Fruit fly (Drosophila melanogaster) whole organism, embryonic: ENCODE results near the gene Cht5.

ENCODE experiments used
- Antp ChIP-seq: fragments of 200-800 bp; sonication (Bioruptor generic); optimal IDR thresholded peaks from 3 replicates; lab custom pipeline; 2016; ENCODE audit warnings: missing biosample characterization, missing genetic modification characterization
- Atf3 ChIP-seq: fragments of 200-800 bp; sonication (Bioruptor generic); optimal IDR thresholded peaks from 3 replicates; lab custom pipeline; 2016; ENCODE audit warnings: missing biosample characterization, missing genetic modification characterization
- Awh ChIP-seq: fragments of 200-800 bp; sonication (Bioruptor generic); IDR thresholded peaks from 2 replicates; pipeline ENCODE4, ENCODE4 v1.3.6; 2022; ENCODE audit warnings: missing biosample characterization, missing genetic modification characterization
- B-H2 ChIP-seq: fragments of 200-800 bp; sonication (Bioruptor generic); optimal IDR thresholded peaks from 2 replicates; lab custom pipeline; 2018; ENCODE audit warnings: missing biosample characterization, mild to moderate bottlenecking, missing genetic modification characterization
- BEAF-32 ChIP-seq: fragments of 200-800 bp; sonication (Bioruptor generic); optimal IDR thresholded peaks from 3 replicates; lab custom pipeline; 2017; ENCODE audit warnings: missing biosample characterization, missing genetic modification characterization, mild to moderate bottlenecking, moderate library complexity, missing genetic modification reagents
- CG10321 ChIP-seq: fragments of 200-800 bp; sonication (Bioruptor generic); IDR thresholded peaks from 2 replicates; pipeline ENCODE4 v1.3.6; 2022; ENCODE audit warnings: missing biosample characterization, missing genetic modification characterization
- CG11696 ChIP-seq: fragments of 200-800 bp; sonication (Bioruptor generic); IDR thresholded peaks from 2 replicates; pipeline ENCODE4 v1.3.6; 2022; ENCODE audit warnings: missing biosample characterization, missing genetic modification characterization
- CG12942 ChIP-seq: fragments of 200-800 bp; sonication (Bioruptor generic); optimal IDR thresholded peaks from 3 replicates; lab custom pipeline; 2016; ENCODE audit warnings: missing biosample characterization, missing genetic modification characterization
- CG13424 ChIP-seq: fragments of 200-800 bp; sonication (Bioruptor generic); optimal IDR thresholded peaks from 2 replicates; lab custom pipeline; 2019; ENCODE audit warnings: missing biosample characterization, mild to moderate bottlenecking, missing genetic modification characterization, moderate library complexity
- CG14014 ChIP-seq: fragments of 200-800 bp; sonication (Bioruptor generic); IDR thresholded peaks from 2 replicates; pipeline ENCODE4 v1.3.6; 2022; ENCODE audit warnings: missing biosample characterization, missing genetic modification characterization
- CG18764 ChIP-seq: fragments of 200-800 bp; sonication (Bioruptor generic); optimal IDR thresholded peaks from 3 replicates; lab custom pipeline; 2016; ENCODE audit warnings: missing biosample characterization, missing genetic modification characterization
- CG3065 ChIP-seq: fragments of 200-800 bp; sonication (Bioruptor generic); optimal IDR thresholded peaks from 2 replicates; lab custom pipeline; 2016; ENCODE audit warnings: missing biosample characterization, missing genetic modification characterization
- CG33557 ChIP-seq: fragments of 200-800 bp; sonication (Bioruptor generic); optimal IDR thresholded peaks from 2 replicates; lab custom pipeline; 2019; ENCODE audit warnings: missing biosample characterization, mild to moderate bottlenecking, missing genetic modification characterization, moderate library complexity
- CG3407 ChIP-seq: fragments of 200-800 bp; sonication (Bioruptor generic); optimal IDR thresholded peaks from 2 replicates; lab custom pipeline; 2018; ENCODE audit warnings: missing biosample characterization, mild to moderate bottlenecking, missing genetic modification characterization
- CG34422 ChIP-seq: fragments of 200-800 bp; sonication (Bioruptor generic); IDR thresholded peaks from 3 replicates; pipeline ENCODE4 v1.3.6; 2022; ENCODE audit warnings: missing biosample characterization, missing genetic modification characterization
- CG3838 ChIP-seq: fragments of 200-800 bp; sonication (Bioruptor generic); optimal IDR thresholded peaks from 3 replicates; lab custom pipeline; 2016; ENCODE audit warnings: missing biosample characterization, missing genetic modification characterization
- CG42726 ChIP-seq: fragments of 200-800 bp; sonication (Bioruptor generic); IDR thresholded peaks from 2 replicates; pipeline ENCODE4 v1.3.6; 2022; ENCODE audit warnings: missing biosample characterization, missing genetic modification characterization; ENCODE audit not compliant: partially characterized antibody
- CG5180 ChIP-seq: fragments of 200-800 bp; sonication (Bioruptor generic); optimal IDR thresholded peaks from 3 replicates; lab custom pipeline; 2017; ENCODE audit warnings: missing biosample characterization, missing genetic modification characterization, mild to moderate bottlenecking, moderate library complexity, missing genetic modification reagents
- CG6791 ChIP-seq: fragments of 200-800 bp; sonication (Bioruptor generic); IDR thresholded peaks from 3 replicates; pipeline ENCODE4 v1.3.6; 2022; ENCODE audit warnings: missing biosample characterization, missing genetic modification characterization; ENCODE audit not compliant: partially characterized antibody
- CG7745 ChIP-seq: fragments of 200-800 bp; sonication (Bioruptor generic); optimal IDR thresholded peaks from 2 replicates; lab custom pipeline; 2018; ENCODE audit warnings: missing biosample characterization, mild to moderate bottlenecking, missing genetic modification characterization, moderate library complexity
- CG7786 ChIP-seq: fragments of 200-800 bp; sonication (Bioruptor generic); optimal IDR thresholded peaks from 2 replicates; lab custom pipeline; 2016; ENCODE audit warnings: missing biosample characterization, missing genetic modification characterization
- CG7928 ChIP-seq: fragments of 200-800 bp; sonication (Bioruptor generic); optimal IDR thresholded peaks from 2 replicates; lab custom pipeline; 2017; ENCODE audit warnings: missing biosample characterization, mild to moderate bottlenecking, missing genetic modification characterization
- CG8089 ChIP-seq: fragments of 200-800 bp; sonication (Bioruptor generic); optimal IDR thresholded peaks from 3 replicates; lab custom pipeline; 2016; ENCODE audit warnings: missing biosample characterization, missing genetic modification characterization
- CG8388 ChIP-seq: fragments of 200-800 bp; sonication (Bioruptor generic); optimal IDR thresholded peaks from 2 replicates; lab custom pipeline; 2019; ENCODE audit warnings: missing biosample characterization, mild to moderate bottlenecking, missing genetic modification characterization, moderate library complexity
- CG9437 ChIP-seq: fragments of 200-800 bp; sonication (Bioruptor generic); optimal IDR thresholded peaks from 2 replicates; lab custom pipeline; 2018; ENCODE audit warnings: missing biosample characterization, mild to moderate bottlenecking, missing genetic modification characterization
- D19B ChIP-seq: fragments of 200-800 bp; sonication (Bioruptor generic); optimal IDR thresholded peaks from 2 replicates; lab custom pipeline; 2017; ENCODE audit warnings: missing biosample characterization, mild to moderate bottlenecking, missing genetic modification characterization
- Dbx ChIP-seq: fragments of 200-800 bp; sonication (Bioruptor generic); IDR thresholded peaks from 3 replicates; pipeline ENCODE4 v1.3.6; 2022; ENCODE audit warnings: missing biosample characterization, missing genetic modification characterization
- Deaf1 ChIP-seq: fragments of 200-800 bp; optimal IDR thresholded peaks from 3 replicates; lab custom pipeline; 2019; ENCODE audit warnings: missing biosample characterization, mild to moderate bottlenecking, missing genetic modification characterization, moderate library complexity
- Dek ChIP-seq: fragments of 200-800 bp; sonication (Bioruptor generic); optimal IDR thresholded peaks from 3 replicates; lab custom pipeline; 2019; ENCODE audit warnings: missing biosample characterization, mild to moderate bottlenecking, missing genetic modification characterization, moderate library complexity
- Eip74EF ChIP-seq, 2 experiments: fragments of 200-800 bp in 1 of 2; fragments of >200 bp in 1 of 2; sonication (Bioruptor generic) in 1 of 2; optimal IDR thresholded peaks; 2 replicates each; lab custom pipeline; 2017 to 2019; ENCODE audit warnings: missing biosample characterization in 2 of 2, missing genetic modification characterization in 2 of 2, mild to moderate bottlenecking in 1 of 2, moderate library complexity in 1 of 2
- Gug ChIP-seq: fragments of 200-800 bp; sonication (Bioruptor generic); IDR thresholded peaks from 4 replicates; pipeline ENCODE4 v1.3.6; 2022; ENCODE audit warnings: missing biosample characterization, missing genetic modification characterization
- HLH54F ChIP-seq: fragments of 200-800 bp; sonication (Bioruptor generic); optimal IDR thresholded peaks from 3 replicates; lab custom pipeline; 2016; ENCODE audit warnings: missing biosample characterization, missing genetic modification characterization
- Opbp ChIP-seq: fragments of 200-800 bp; sonication (Bioruptor generic); IDR thresholded peaks from 3 replicates; pipeline ENCODE4 v1.3.6; 2022; ENCODE audit warnings: missing biosample characterization, missing genetic modification characterization; ENCODE audit not compliant: partially characterized antibody
- Side ChIP-seq: fragments of 200-800 bp; sonication (Bioruptor generic); optimal IDR thresholded peaks from 2 replicates; lab custom pipeline; 2016; ENCODE audit warnings: missing biosample characterization, missing genetic modification characterization
- Ssrp ChIP-seq: fragments of 200-800 bp; sonication (Bioruptor generic); optimal IDR thresholded peaks from 2 replicates; lab custom pipeline; 2018; ENCODE audit warnings: missing biosample characterization, mild to moderate bottlenecking, missing genetic modification characterization, moderate library complexity
- abd-A ChIP-seq: fragments of 200-800 bp; sonication (Bioruptor generic); optimal IDR thresholded peaks from 3 replicates; lab custom pipeline; 2019; ENCODE audit warnings: missing biosample characterization, mild to moderate bottlenecking, missing genetic modification characterization, moderate library complexity
- ap ChIP-seq: fragments of 200-800 bp; sonication (Bioruptor generic); IDR thresholded peaks from 2 replicates; pipeline ENCODE4 v1.3.6; 2022; ENCODE audit warnings: missing biosample characterization, missing genetic modification characterization
- bsh ChIP-seq, 2 experiments: fragments of 200-800 bp; sonication (Bioruptor generic); optimal IDR thresholded peaks; 2 replicates each; lab custom pipeline; 2017 to 2018; ENCODE audit warnings: mild to moderate bottlenecking in 2 of 2, missing biosample characterization in 2 of 2, missing genetic modification characterization in 2 of 2, moderate library complexity in 1 of 2
- chm ChIP-seq: fragments of 200-800 bp; sonication (Bioruptor generic); IDR thresholded peaks from 2 replicates; pipeline ENCODE4 v1.3.6; 2022; ENCODE audit warnings: missing biosample characterization, missing genetic modification characterization
- dm ChIP-seq: fragments of 200-800 bp; sonication (Bioruptor generic); optimal IDR thresholded peaks from 3 replicates; lab custom pipeline; 2016; ENCODE audit warnings: missing biosample characterization, missing genetic modification characterization
- dmrt11E ChIP-seq: fragments of 200-800 bp; sonication (Bioruptor generic); optimal IDR thresholded peaks from 3 replicates; lab custom pipeline; 2018; ENCODE audit warnings: missing biosample characterization, mild to moderate bottlenecking, missing genetic modification characterization, moderate library complexity
- gro ChIP-seq: fragments of 200-800 bp; sonication (Bioruptor generic); optimal IDR thresholded peaks from 2 replicates; lab custom pipeline; 2016; ENCODE audit warnings: missing biosample characterization, missing genetic modification characterization
- hb ChIP-seq: fragments of 200-800 bp; sonication (Bioruptor generic); IDR thresholded peaks from 3 replicates; pipeline ENCODE4 v1.3.6; 2022; ENCODE audit warnings: missing biosample characterization, missing genetic modification characterization; ENCODE audit not compliant: partially characterized antibody
- jigr1 ChIP-seq: fragments of 200-800 bp; sonication (Bioruptor generic); IDR thresholded peaks from 3 replicates; pipeline ENCODE4 v1.3.6; 2022; ENCODE audit warnings: missing biosample characterization, missing genetic modification characterization
- onecut ChIP-seq: fragments of 200-800 bp; sonication (Bioruptor generic); IDR thresholded peaks from 2 replicates; pipeline ENCODE4 v1.3.6; 2022; ENCODE audit warnings: missing biosample characterization, missing genetic modification characterization
- p53 ChIP-seq: fragments of 200-800 bp; sonication (Bioruptor generic); optimal IDR thresholded peaks from 2 replicates; lab custom pipeline; 2016; ENCODE audit warnings: missing biosample characterization, missing genetic modification characterization
- row ChIP-seq: fragments of 200-800 bp; sonication (Bioruptor generic); IDR thresholded peaks from 3 replicates; pipeline ENCODE4 v1.3.6; 2022; ENCODE audit warnings: missing biosample characterization, missing genetic modification characterization
- usp ChIP-seq: fragments of >200 bp; optimal IDR thresholded peaks from 2 replicates; lab custom pipeline; 2017; ENCODE audit warnings: missing biosample characterization, missing genetic modification characterization
- vvl ChIP-seq: fragments of 200-800 bp; sonication (Bioruptor generic); IDR thresholded peaks from 2 replicates; pipeline ENCODE4 v1.3.6; 2022; ENCODE audit warnings: missing biosample characterization, missing genetic modification characterization
- zfh2 ChIP-seq: fragments of 200-800 bp; sonication (Bioruptor generic); optimal IDR thresholded peaks from 2 replicates; lab custom pipeline; 2016; ENCODE audit warnings: missing biosample characterization, missing genetic modification characterization

Cht5 gene

DNA sequence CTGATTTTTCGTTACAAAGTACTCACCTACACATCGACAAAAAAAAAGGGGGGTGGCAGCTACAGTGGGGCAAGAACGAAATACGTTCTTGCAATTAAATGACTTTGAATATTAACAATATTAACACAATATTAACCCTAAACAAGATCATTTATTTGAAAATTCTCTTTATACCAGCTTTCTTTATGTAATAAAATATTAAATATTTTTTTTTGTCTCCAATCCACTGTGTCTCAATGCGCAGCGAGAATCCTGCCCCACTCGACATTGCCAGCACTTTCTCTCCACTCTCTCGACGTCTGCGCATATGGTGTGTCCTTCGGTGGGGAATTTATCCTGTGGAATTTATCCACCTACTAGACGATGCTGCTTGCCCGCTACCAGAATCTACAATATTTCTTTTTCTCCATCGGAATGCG is 33.1 kb downstream of the Cht5 start (continued):
- TF ChIP-seq CG13424 (peak; percentile 94), BEAF-32 (GFP tag; lab: Kevin White, UChicago) (no peak), CG3065 (GFP tag; lab: Kevin White, UChicago) (peak; percentile 45), hb (GFP tag; lab: Robert Waterston, UW) (no peak), CG7928 (GFP tag; lab: Kevin White, UChicago) (peak; percentile 41), bsh (GFP tag; optimal IDR thresholded peaks at IDR 0.05; lab: Kevin White, UChicago) (peak in 1 of 2 experiments; percentile 89), Gug (GFP tag; lab: Robert Waterston, UW) (peak; percentile 86), zfh2 (GFP tag; lab: Kevin White, UChicago) (peak; percentile 39), CG7786 (GFP tag; lab: Kevin White, UChicago) (peak; percentile 28), CG3838 (GFP tag; lab: Kevin White, UChicago) (peak; percentile 27), CG14014 (GFP tag; lab: Robert Waterston, UW) (peak; percentile 96), onecut (GFP tag; lab: Robert Waterston, UW) (peak; percentile 93), dm (no peak), D19B (GFP tag; lab: Kevin White, UChicago) (peak; percentile 70), CG7745 (tag; lab: Kevin White, UChicago) (no peak), B-H2 (GFP tag; lab: Kevin White, UChicago) (peak; percentile 96), CG12942 (peak; percentile 74), vvl (peak; percentile 96), Antp (GFP tag; lab: Kevin White, UChicago) (peak; percentile 49), Deaf1 (peak; percentile 32), gro (GFP tag; lab: Kevin White, UChicago) (peak; percentile 37), CG34422 (GFP tag; lab: Robert Waterston, UW) (peak; percentile 95), CG9437 (GFP tag; lab: Kevin White, UChicago) (peak; percentile 79), jigr1 (GFP tag; lab: Robert Waterston, UW) (peak; percentile 85), Awh (GFP tag; lab: Robert Waterston, UW) (peak; percentile 93), CG10321 (GFP tag; lab: Robert Waterston, UW) (peak; percentile 76), CG5180 (peak; percentile 77), p53 (GFP tag; lab: Kevin White, UChicago) (no peak), chm (GFP tag; lab: Robert Waterston, UW) (peak; percentile 95), CG42726 (GFP tag; lab: Robert Waterston, UW) (no peak), CG33557 (peak; percentile 80), row (GFP tag; lab: Robert Waterston, UW) (peak; percentile 96), CG3407 (GFP tag; lab: Kevin White, UChicago) (peak; percentile 82), CG18764 (GFP tag; lab: Kevin White, UChicago) (peak; percentile 73), dmrt11E (tag; lab: Kevin White, UChicago) (peak; percentile 86), CG8089 (GFP tag; lab: Kevin White, UChicago) (no peak), Side (peak; percentile 37), HLH54F (peak; percentile 46), ap (GFP tag; lab: Robert Waterston, UW) (peak; percentile 91), abd-A (tag; lab: Kevin White, UChicago) (no peak), CG8388 (GFP tag; lab: Kevin White, UChicago) (peak; percentile 80), Eip74EF (GFP tag; optimal IDR thresholded peaks at IDR 0.05; lab: Kevin White, UChicago) (peak in 1 of 2 experiments; percentile 84), Ssrp (tag; lab: Kevin White, UChicago) (peak; percentile 85), Dek (peak; percentile 85), Atf3 (GFP tag; lab: Kevin White, UChicago) (peak; percentile 16), CG11696 (peak; percentile 83), CG6791 (GFP tag; lab: Robert Waterston, UW) (no peak), Opbp (GFP tag; lab: Robert Waterston, UW) (0 out of 3 replicates have a peak, but pooled peaks have one; percentile 38), Dbx (GFP tag; lab: Robert Waterston, UW) (peak; percentile 97), usp (no peak)
